Worm (Caenorhabditis elegans) whole organism, L1 larva: ENCODE measurements around the gene nex-2.

Experiments
- C34B4.2 ChIP-seq: sonication (generic microtip); optimal IDR thresholded peaks from 2 replicates; lab custom pipeline; 2017; ENCODE audit warnings: mild to moderate bottlenecking, missing genetic modification characterization, missing compliant biosample characterization
- Y116A8C.19 ChIP-seq: sonication (generic microtip); optimal IDR thresholded peaks from 2 replicates; lab custom pipeline; 2016; ENCODE audit warnings: missing compliant biosample characterization, missing genetic modification characterization, borderline replicate concordance
- aha-1 ChIP-seq: fragments of 150-350 bp; optimal IDR thresholded peaks from 2 replicates; lab custom pipeline; 2014; ENCODE audit warnings: missing biosample characterization, missing genetic modification characterization
- jun-1 ChIP-seq: fragments of 150-350 bp; optimal IDR thresholded peaks from 2 replicates; lab custom pipeline; 2014; ENCODE audit warnings: missing biosample characterization, missing genetic modification reagents, missing genetic modification characterization
- lin-13 ChIP-seq: fragments of 150-350 bp; optimal IDR thresholded peaks from 2 replicates; lab custom pipeline; 2014; ENCODE audit warnings: missing biosample characterization, missing genetic modification reagents, missing genetic modification characterization
- lir-3 ChIP-seq: sonication (generic microtip); optimal IDR thresholded peaks from 2 replicates; lab custom pipeline; 2016; ENCODE audit warnings: mild to moderate bottlenecking, missing genetic modification characterization, moderate library complexity, missing compliant biosample characterization; ENCODE audit not compliant: poor library complexity
- mdl-1 ChIP-seq, 2 experiments: fragments of 150-350 bp; optimal IDR thresholded peaks; 2 replicates each; lab custom pipeline; 2014 to 2017; ENCODE audit warnings: missing biosample characterization in 2 of 2, missing genetic modification characterization in 2 of 2, inconsistent platforms in 1 of 2
- nhr-77 ChIP-seq: fragments of 150-350 bp; optimal IDR thresholded peaks from 2 replicates; lab custom pipeline; 2014; ENCODE audit warnings: missing biosample characterization, missing genetic modification characterization
- nhr-90 ChIP-seq: sonication (generic microtip); optimal IDR thresholded peaks from 2 replicates; lab custom pipeline; 2016; ENCODE audit warnings: mild to moderate bottlenecking, missing genetic modification characterization, missing compliant biosample characterization; ENCODE audit not compliant: poor library complexity
- pag-3 ChIP-seq: sonication (generic microtip); optimal IDR thresholded peaks from 2 replicates; lab custom pipeline; 2017; ENCODE audit warnings: missing genetic modification characterization, mild to moderate bottlenecking, missing compliant biosample characterization, antibody characterized with exemption, borderline replicate concordance; ENCODE audit not compliant: insufficient read depth
- pqm-1 ChIP-seq: sonication (generic microtip); optimal IDR thresholded peaks from 3 replicates; lab custom pipeline; 2017; ENCODE audit warnings: missing biosample characterization, missing genetic modification characterization
- snpc-4 ChIP-seq: fragments of 150-350 bp; optimal IDR thresholded peaks from 2 replicates; lab custom pipeline; 2014; ENCODE audit warnings: missing biosample characterization, missing genetic modification characterization
- tbx-2 ChIP-seq: sonication (generic microtip); optimal IDR thresholded peaks from 2 replicates; lab custom pipeline; 2016; ENCODE audit warnings: missing genetic modification characterization, missing compliant biosample characterization

ce11 chrIII:10344762-10345161 is 14.5 kb upstream of the nex-2 start:
- no peak for TF ChIP-seq lin-13 (GFP tag; lab: Kevin White, UChicago)
- TF ChIP-seq aha-1 (tag; lab: Kevin White, UChicago) = no peak
- TF ChIP-seq tbx-2 (tag; lab: Kevin White, UChicago) = no peak
- no peak for TF ChIP-seq pqm-1 (tag; lab: Kevin White, UChicago)
- TF ChIP-seq nhr-90 = no peak
- TF ChIP-seq nhr-77 (tag; lab: Kevin White, UChicago) = no peak
- TF ChIP-seq C34B4.2 = no peak
- TF ChIP-seq pag-3 = no peak
- no peak for TF ChIP-seq lir-3
- TF ChIP-seq Y116A8C.19 (tag; lab: Kevin White, UChicago) = no peak
- no peak for TF ChIP-seq jun-1 (tag; lab: Kevin White, UChicago)
- no peak for TF ChIP-seq mdl-1 (tag; optimal IDR thresholded peaks at IDR 0.05; lab: Kevin White, UChicago)
- no peak for TF ChIP-seq snpc-4 (tag; lab: Kevin White, UChicago)
